Fruit fly (Drosophila melanogaster) whole organism, embryonic: ENCODE data around the gene CG15803.

Experiments
- Aef1 ChIP-seq: fragments of 200-800 bp; sonication (Bioruptor generic); IDR thresholded peaks from 3 replicates; pipeline ENCODE4 v1.3.6; 2022; ENCODE audit warnings: missing biosample characterization, missing genetic modification characterization
- Asciz ChIP-seq: fragments of 200-800 bp; sonication (Bioruptor generic); optimal IDR thresholded peaks from 2 replicates; lab custom pipeline; 2017; ENCODE audit warnings: missing biosample characterization, mild to moderate bottlenecking, missing genetic modification characterization, missing genetic modification reagents
- Blimp-1 ChIP-seq: fragments of 200-800 bp; sonication (Bioruptor generic); optimal IDR thresholded peaks from 3 replicates; lab custom pipeline; 2018; ENCODE audit warnings: missing biosample characterization, missing genetic modification characterization, mild to moderate bottlenecking, moderate library complexity, missing genetic modification reagents
- CG1024 ChIP-seq: fragments of 200-800 bp; sonication (Bioruptor generic); IDR thresholded peaks from 2 replicates; pipeline ENCODE4 v1.3.6; 2022; ENCODE audit warnings: missing biosample characterization, missing genetic modification characterization
- CG10543 ChIP-seq: fragments of 200-800 bp; sonication (Bioruptor generic); optimal IDR thresholded peaks from 3 replicates; lab custom pipeline; 2017; ENCODE audit warnings: missing biosample characterization, mild to moderate bottlenecking, missing genetic modification characterization, moderate library complexity
- CG11398 ChIP-seq: fragments of 200-800 bp; sonication (Bioruptor generic); optimal IDR thresholded peaks from 2 replicates; lab custom pipeline; 2016; ENCODE audit warnings: missing biosample characterization, missing genetic modification characterization
- CG11695 ChIP-seq: fragments of 200-800 bp; sonication (Bioruptor generic); IDR thresholded peaks from 3 replicates; pipeline ENCODE4 v1.3.6; 2022; ENCODE audit warnings: missing biosample characterization, missing genetic modification characterization
- CG12299 ChIP-seq: fragments of 200-800 bp; sonication (Bioruptor generic); optimal IDR thresholded peaks from 2 replicates; lab custom pipeline; 2018; ENCODE audit warnings: missing biosample characterization, mild to moderate bottlenecking, missing genetic modification characterization
- CG12391 ChIP-seq: fragments of 200-800 bp; sonication (Bioruptor generic); optimal IDR thresholded peaks from 3 replicates; lab custom pipeline; 2018; ENCODE audit warnings: missing biosample characterization, mild to moderate bottlenecking, missing genetic modification characterization, moderate library complexity
- CG2129 ChIP-seq: fragments of 200-800 bp; sonication (Bioruptor generic); IDR thresholded peaks from 2 replicates; pipeline ENCODE4 v1.3.6; 2022; ENCODE audit warnings: missing biosample characterization, missing genetic modification characterization; ENCODE audit not compliant: partially characterized antibody
- CG31224 ChIP-seq: fragments of 200-800 bp; sonication (Bioruptor generic); IDR thresholded peaks from 2 replicates; pipeline ENCODE4 v1.3.6; 2022; ENCODE audit warnings: missing biosample characterization, missing genetic modification characterization
- CG32772 ChIP-seq: fragments of 200-800 bp; sonication (Bioruptor generic); IDR thresholded peaks from 2 replicates; pipeline ENCODE4 v1.3.6; 2022; ENCODE audit warnings: missing biosample characterization, missing genetic modification characterization
- CG34224 ChIP-seq: fragments of 200-800 bp; sonication (Bioruptor generic); IDR thresholded peaks from 3 replicates; pipeline ENCODE4 v1.3.6; 2022; ENCODE audit warnings: missing biosample characterization, missing genetic modification characterization; ENCODE audit not compliant: partially characterized antibody
- CG34376 ChIP-seq: fragments of 200-800 bp; sonication (Bioruptor generic); optimal IDR thresholded peaks from 2 replicates; lab custom pipeline; 2018; ENCODE audit warnings: missing biosample characterization, mild to moderate bottlenecking, missing genetic modification characterization
- CG4424 ChIP-seq: fragments of 200-800 bp; sonication (Bioruptor generic); optimal IDR thresholded peaks from 3 replicates; lab custom pipeline; 2016; ENCODE audit warnings: missing biosample characterization, missing genetic modification characterization
- CG4730 ChIP-seq: fragments of 200-800 bp; sonication (Bioruptor generic); IDR thresholded peaks from 2 replicates; pipeline ENCODE4 v1.3.6; 2022; ENCODE audit warnings: missing biosample characterization, missing genetic modification characterization
- CG6654 ChIP-seq: fragments of 200-800 bp; sonication (Bioruptor generic); optimal IDR thresholded peaks from 2 replicates; lab custom pipeline; 2017; ENCODE audit warnings: missing biosample characterization, mild to moderate bottlenecking, missing genetic modification characterization
- CG6765 ChIP-seq: fragments of 200-800 bp; sonication (Bioruptor generic); optimal IDR thresholded peaks from 3 replicates; lab custom pipeline; 2017; ENCODE audit warnings: missing biosample characterization, mild to moderate bottlenecking, missing genetic modification characterization
- CG6813 ChIP-seq: fragments of 200-800 bp; sonication (Bioruptor generic); optimal IDR thresholded peaks from 2 replicates; lab custom pipeline; 2017; ENCODE audit warnings: missing biosample characterization, missing genetic modification characterization, mild to moderate bottlenecking, moderate library complexity, missing genetic modification reagents
- CG7963 ChIP-seq: fragments of 200-800 bp; sonication (Bioruptor generic); IDR thresholded peaks from 3 replicates; pipeline ENCODE4 v1.3.6; 2022; ENCODE audit warnings: missing biosample characterization, missing genetic modification characterization; ENCODE audit not compliant: partially characterized antibody
- Camta ChIP-seq: fragments of 200-800 bp; sonication (Bioruptor generic); optimal IDR thresholded peaks from 2 replicates; lab custom pipeline; 2016; ENCODE audit warnings: missing biosample characterization, missing genetic modification characterization
- Fer2 ChIP-seq: fragments of 200-800 bp; sonication (Bioruptor generic); optimal IDR thresholded peaks from 2 replicates; lab custom pipeline; 2018; ENCODE audit warnings: missing biosample characterization, mild to moderate bottlenecking, missing genetic modification characterization, moderate library complexity
- Fer3 ChIP-seq: fragments of 200-800 bp; sonication (Bioruptor generic); optimal IDR thresholded peaks from 2 replicates; lab custom pipeline; 2018; ENCODE audit warnings: missing biosample characterization, mild to moderate bottlenecking, missing genetic modification characterization, moderate library complexity
- Gsc ChIP-seq: fragments of 200-800 bp; sonication (Bioruptor generic); IDR thresholded peaks from 2 replicates; pipeline ENCODE4 v1.3.6; 2022; ENCODE audit warnings: missing biosample characterization, missing genetic modification characterization
- HmgD ChIP-seq: fragments of 200-800 bp; sonication (Bioruptor generic); optimal IDR thresholded peaks from 3 replicates; lab custom pipeline; 2016; ENCODE audit warnings: missing biosample characterization, missing genetic modification characterization
- Lhr ChIP-seq: fragments of 200-800 bp; sonication (Bioruptor generic); optimal IDR thresholded peaks from 3 replicates; lab custom pipeline; 2017; ENCODE audit warnings: mild to moderate bottlenecking, missing biosample characterization, missing genetic modification reagents, missing genetic modification characterization
- Med ChIP-seq: fragments of 200-800 bp; sonication (Bioruptor generic); peaks from one replicate; lab custom pipeline; 2016; ENCODE audit warnings: missing biosample characterization, missing genetic modification characterization, mild to moderate bottlenecking, inconsistent platforms, moderate library complexity
- Nf-YB ChIP-seq: fragments of 200-800 bp; sonication (Bioruptor generic); optimal IDR thresholded peaks from 3 replicates; lab custom pipeline; 2019; ENCODE audit warnings: missing biosample characterization, mild to moderate bottlenecking, missing genetic modification characterization, moderate library complexity
- Oaz ChIP-seq: fragments of 200-800 bp; sonication (Bioruptor generic); IDR thresholded peaks from 2 replicates; pipeline ENCODE4 v1.3.6; 2022; ENCODE audit warnings: missing biosample characterization, missing genetic modification characterization
- Ptx1 ChIP-seq: fragments of 200-800 bp; sonication (Bioruptor generic); IDR thresholded peaks from 2 replicates; pipeline ENCODE4 v1.3.6; 2022; ENCODE audit warnings: missing biosample characterization, missing genetic modification characterization
- Ravus ChIP-seq: fragments of 200-800 bp; sonication (Bioruptor generic); IDR thresholded peaks from 2 replicates; pipeline ENCODE4 v1.3.6; 2022; ENCODE audit warnings: missing biosample characterization, missing genetic modification characterization
- Sox100B ChIP-seq: fragments of 200-800 bp; sonication (Bioruptor generic); optimal IDR thresholded peaks from 3 replicates; lab custom pipeline; 2018; ENCODE audit warnings: missing biosample characterization, mild to moderate bottlenecking, missing genetic modification characterization
- Sry-δ ChIP-seq: fragments of 200-800 bp; sonication (Bioruptor generic); optimal IDR thresholded peaks from 2 replicates; lab custom pipeline; 2016; ENCODE audit warnings: missing biosample characterization, missing genetic modification characterization
- amos ChIP-seq: fragments of 200-800 bp; sonication (Bioruptor generic); IDR thresholded peaks from 2 replicates; pipeline ENCODE4 v1.3.6; 2022; ENCODE audit warnings: missing biosample characterization, missing genetic modification characterization; ENCODE audit not compliant: partially characterized antibody
- bab2 ChIP-seq: fragments of 200-800 bp; sonication (Bioruptor generic); optimal IDR thresholded peaks from 2 replicates; lab custom pipeline; 2016; ENCODE audit warnings: missing biosample characterization, missing genetic modification characterization
- da ChIP-seq: fragments of 200-800 bp; sonication (Bioruptor generic); optimal IDR thresholded peaks from 2 replicates; lab custom pipeline; 2016; ENCODE audit warnings: missing biosample characterization, missing genetic modification characterization
- dati ChIP-seq: fragments of 200-800 bp; sonication (Bioruptor generic); IDR thresholded peaks from 2 replicates; pipeline ENCODE4 v1.3.6; 2022; ENCODE audit warnings: missing biosample characterization, missing genetic modification characterization
- disco-r ChIP-seq: fragments of 200-800 bp; sonication (Bioruptor generic); optimal IDR thresholded peaks from 2 replicates; lab custom pipeline; 2016; ENCODE audit warnings: missing biosample characterization, missing genetic modification characterization
- hbn ChIP-seq: fragments of 200-800 bp; sonication (Bioruptor generic); IDR thresholded peaks from 2 replicates; pipeline ENCODE4 v1.3.6; 2022; ENCODE audit warnings: missing biosample characterization, missing genetic modification characterization; ENCODE audit not compliant: partially characterized antibody
- lbe ChIP-seq: fragments of 200-800 bp; sonication (Bioruptor generic); optimal IDR thresholded peaks from 2 replicates; lab custom pipeline; 2016; ENCODE audit warnings: missing biosample characterization, mild to moderate bottlenecking, missing genetic modification characterization
- mam ChIP-seq: fragments of 200-800 bp; sonication (Bioruptor generic); optimal IDR thresholded peaks from 3 replicates; lab custom pipeline; 2016; ENCODE audit warnings: missing biosample characterization, missing genetic modification characterization
- p53 ChIP-seq: fragments of 200-800 bp; sonication (Bioruptor generic); optimal IDR thresholded peaks from 2 replicates; lab custom pipeline; 2016; ENCODE audit warnings: missing biosample characterization, missing genetic modification characterization
- ranshi ChIP-seq: fragments of 200-800 bp; sonication (Bioruptor generic); IDR thresholded peaks from 2 replicates; pipeline ENCODE4 v1.3.6; 2022; ENCODE audit warnings: missing biosample characterization, missing genetic modification characterization
- ro ChIP-seq: fragments of 200-800 bp; sonication (Bioruptor generic); IDR thresholded peaks from 2 replicates; pipeline ENCODE4 v1.3.6; 2022; ENCODE audit warnings: missing biosample characterization, missing genetic modification characterization
- schlank ChIP-seq: fragments of 200-800 bp; sonication (Bioruptor generic); optimal IDR thresholded peaks from 2 replicates; lab custom pipeline; 2018; ENCODE audit warnings: missing biosample characterization, mild to moderate bottlenecking, missing genetic modification characterization
- sisA ChIP-seq: fragments of 200-800 bp; sonication (Bioruptor generic); IDR thresholded peaks from 2 replicates; pipeline ENCODE4 v1.3.6; 2022; ENCODE audit warnings: missing biosample characterization, missing genetic modification characterization
- tna ChIP-seq: fragments of 200-800 bp; sonication (Bioruptor generic); IDR thresholded peaks from 2 replicates; pipeline ENCODE4 v1.3.6; 2022; ENCODE audit warnings: missing biosample characterization, missing genetic modification characterization; ENCODE audit not compliant: partially characterized antibody
- vfl ChIP-seq: fragments of 200-800 bp; sonication (Bioruptor generic); optimal IDR thresholded peaks from 2 replicates; lab custom pipeline; 2016; ENCODE audit warnings: missing biosample characterization, missing genetic modification characterization
- zf30C ChIP-seq: fragments of 200-800 bp; sonication (Bioruptor generic); optimal IDR thresholded peaks from 3 replicates; lab custom pipeline; 2018; ENCODE audit warnings: missing biosample characterization, mild to moderate bottlenecking, missing genetic modification characterization

The CG15803 gene

DNA sequence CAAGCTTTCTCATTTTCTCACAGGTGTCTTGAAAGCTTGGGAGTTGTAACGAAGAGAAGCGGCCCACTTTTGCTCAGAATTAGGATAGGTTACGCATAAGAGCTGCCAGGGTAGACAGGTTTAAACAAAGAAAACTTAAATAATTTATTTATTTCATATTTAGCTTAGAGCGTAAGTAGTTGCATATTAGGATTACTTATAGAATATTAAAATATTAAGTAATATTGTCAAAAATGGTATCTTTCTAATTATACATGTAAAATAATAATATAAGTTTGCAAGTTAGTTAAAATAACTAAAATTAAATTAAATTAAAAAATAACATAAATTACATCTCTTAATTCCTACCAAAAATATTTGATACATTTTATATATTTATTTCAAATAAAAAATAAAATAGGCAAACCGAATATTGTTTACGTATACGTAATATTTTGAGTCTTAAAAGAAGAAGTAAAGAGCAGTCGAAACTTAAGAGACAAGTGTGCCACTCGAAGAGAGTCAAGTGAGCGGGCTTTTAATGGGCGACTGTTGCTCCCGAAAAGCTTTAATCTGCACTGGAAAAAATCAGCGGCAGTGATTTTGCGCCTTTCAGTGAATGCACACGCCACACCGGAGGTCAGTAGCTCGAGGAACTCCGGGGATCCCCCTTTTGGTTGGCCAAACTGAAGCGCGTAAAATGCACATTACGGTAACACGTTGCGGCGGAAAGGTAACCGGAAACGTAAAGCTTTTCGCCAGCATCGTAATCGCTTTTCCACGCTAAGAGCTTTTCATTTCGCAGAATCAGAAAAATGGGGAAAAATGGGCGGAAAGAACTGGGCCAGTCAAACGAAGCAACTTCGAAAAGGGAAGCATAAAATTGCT, 45.5 kb downstream of the CG15803 start (continued):
- TF ChIP-seq hbn = no peak
- TF ChIP-seq HmgD (GFP tag; lab: Kevin White, UChicago) = no peak
- TF ChIP-seq CG32772 (GFP tag; lab: Robert Waterston, UW) = no peak
- peak; percentile 44; the same call in 1 of the 3 replicates for TF ChIP-seq CG11695 (GFP tag; lab: Robert Waterston, UW)
- TF ChIP-seq Sox100B = no peak
- peak; percentile 48 for TF ChIP-seq sisA
- TF ChIP-seq lbe (GFP tag; lab: Kevin White, UChicago) = no peak
- peak; percentile 14; the same call in 1 of the 3 replicates for TF ChIP-seq Aef1 (GFP tag; lab: Robert Waterston, UW)
- TF ChIP-seq CG6765 (GFP tag; lab: Kevin White, UChicago) = no peak
- TF ChIP-seq ro = no peak
- no peak for TF ChIP-seq CG2129 (GFP tag; lab: Robert Waterston, UW)
- TF ChIP-seq Blimp-1 (GFP tag; lab: Kevin White, UChicago) = no peak
- TF ChIP-seq CG4730 (GFP tag; lab: Robert Waterston, UW) = 0 out of 2 replicates have a peak, but pooled peaks have one; percentile 22
- no peak for TF ChIP-seq schlank (tag; lab: Kevin White, UChicago)
- peak; percentile 63 for TF ChIP-seq zf30C (GFP tag; lab: Kevin White, UChicago)
- peak; percentile 4 for TF ChIP-seq CG11398 (GFP tag; lab: Kevin White, UChicago)
- TF ChIP-seq bab2 (GFP tag; lab: Kevin White, UChicago) = no peak
- TF ChIP-seq CG31224 = peak; percentile 41; the same call in 1 of the 2 replicates
- TF ChIP-seq CG7963 (GFP tag; lab: Robert Waterston, UW) = no peak
- no peak for TF ChIP-seq p53
- no peak for TF ChIP-seq CG6654 (GFP tag; lab: Kevin White, UChicago)
- no peak for TF ChIP-seq Oaz (GFP tag; lab: Robert Waterston, UW)
- TF ChIP-seq amos = no peak
- no peak for TF ChIP-seq CG34224 (GFP tag; lab: Robert Waterston, UW)
- no peak for TF ChIP-seq Camta
- peak; percentile 5 for TF ChIP-seq vfl (GFP tag; lab: Kevin White, UChicago)
- TF ChIP-seq disco-r (GFP tag; lab: Kevin White, UChicago) = peak; percentile 30
- no peak for TF ChIP-seq Sry-δ (GFP tag; lab: Kevin White, UChicago)
- TF ChIP-seq Ravus = no peak
- no peak for TF ChIP-seq CG4424 (GFP tag; lab: Kevin White, UChicago)
- TF ChIP-seq da = no peak
- TF ChIP-seq Fer2 (tag; lab: Kevin White, UChicago) = no peak
- TF ChIP-seq CG12391 = peak; percentile 19
- peak; percentile 27 for TF ChIP-seq mam
- TF ChIP-seq Asciz (GFP tag; lab: Kevin White, UChicago) = no peak
- no peak for TF ChIP-seq Fer3 (tag; lab: Kevin White, UChicago)
- TF ChIP-seq Med = peak; percentile 93
- TF ChIP-seq Ptx1 = peak; percentile 41
- no peak for TF ChIP-seq tna (GFP tag; lab: Robert Waterston, UW)
- TF ChIP-seq Lhr (GFP tag; lab: Kevin White, UChicago) = no peak
- no peak for TF ChIP-seq Nf-YB (GFP tag; lab: Kevin White, UChicago)
- no peak for TF ChIP-seq CG1024 (GFP tag; lab: Robert Waterston, UW)
- no peak for TF ChIP-seq CG12299
- no peak for TF ChIP-seq CG34376 (GFP tag; lab: Kevin White, UChicago)
- no peak for TF ChIP-seq CG10543 (GFP tag; lab: Kevin White, UChicago)
- TF ChIP-seq Gsc (GFP tag; lab: Robert Waterston, UW) = no peak
- no peak for TF ChIP-seq dati
- TF ChIP-seq CG6813 (GFP tag; lab: Kevin White, UChicago) = no peak
- 0 out of 2 replicates have a peak, but pooled peaks have one; percentile 10 for TF ChIP-seq ranshi
